Worm (Caenorhabditis elegans) whole organism, L3 larva: Measurements from ENCODE around the gene K05F1.14.
A peak's percentile ranks its signal among the peaks of the same experiment; 100 is the strongest.

ENCODE experiments used
- aly-2 ChIP-seq: fragments of 150-350 bp; optimal IDR thresholded peaks from 2 replicates; lab custom pipeline; 2014; ENCODE audit warnings: missing biosample characterization, missing genetic modification characterization
- ceh-16 ChIP-seq: sonication (generic microtip); optimal IDR thresholded peaks from 2 replicates; lab custom pipeline; 2017; ENCODE audit warnings: missing biosample characterization, missing genetic modification characterization
- elt-2 ChIP-seq: sonication (generic microtip); optimal IDR thresholded peaks from 2 replicates; lab custom pipeline; 2016; ENCODE audit warnings: missing genetic modification reagents, mild to moderate bottlenecking, missing genetic modification characterization, missing compliant biosample characterization
- elt-3 ChIP-seq, 3 experiments: fragments of 150-350 bp in 1 of 3; sonication (generic microtip) in 2 of 3; optimal IDR thresholded peaks; 2 replicates in 2 of 3; 4 replicates in 1 of 3; lab custom pipeline; 2014 to 2017; ENCODE audit warnings: missing biosample characterization in 3 of 3, missing genetic modification characterization in 3 of 3
- nhr-28 ChIP-seq: fragments of 150-350 bp; optimal IDR thresholded peaks from 2 replicates; lab custom pipeline; 2014; ENCODE audit warnings: missing biosample characterization, missing genetic modification characterization
- pqm-1 ChIP-seq: fragments of 150-350 bp; optimal IDR thresholded peaks from 2 replicates; lab custom pipeline; 2017; ENCODE audit warnings: missing biosample characterization, missing genetic modification characterization, inconsistent platforms

The K05F1.14 gene

DNA sequence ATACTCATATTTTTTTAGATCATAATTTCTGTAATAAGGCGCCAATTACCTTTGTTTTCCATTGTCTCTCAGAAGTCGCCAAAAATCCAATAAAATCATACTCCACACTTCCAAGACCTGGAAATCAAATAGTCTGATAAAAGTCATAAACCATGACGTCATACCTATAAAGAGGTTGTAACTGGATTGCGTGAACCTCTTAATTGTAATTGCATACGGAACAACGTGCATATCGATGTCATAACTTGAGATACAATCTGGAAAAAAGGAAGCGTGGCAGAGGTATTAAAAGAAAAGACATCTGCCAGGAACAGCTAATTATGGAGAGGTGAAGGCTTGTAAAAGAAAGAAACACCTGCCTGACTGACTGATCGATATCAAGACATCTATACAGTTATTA is 47.3 kb downstream of the K05F1.14 start, which contains the start of gene F10C1.9:
Gene F10C1.9, minus strand, starts transcription at position 197 of the 400 bp plus-strand sequence.
- TF ChIP-seq aly-2 (tag; lab: Kevin White, UChicago) (no peak), elt-2 (tag; lab: Kevin White, UChicago) (peak; percentile 69)

ce11 chrII:5744342-5744741 is 48.0 kb downstream of the K05F1.14 start:
- TF ChIP-seq pqm-1 (tag; lab: Kevin White, UChicago) (peak; percentile 16), nhr-28 (tag; lab: Kevin White, UChicago) (no peak), elt-2 (tag; lab: Kevin White, UChicago) (peak; percentile 95), ceh-16 (tag; lab: Kevin White, UChicago) (no peak)
- TF ChIP-seq, all 47 proteins: peak for 2

- TF ChIP-seq elt-3 (tag; optimal IDR thresholded peaks at IDR 0.05; lab: Kevin White, UChicago) (no peak), elt-2 (tag; lab: Kevin White, UChicago) (peak; percentile 73)
These were observed 49.6 kb downstream of the K05F1.14 start for ce11 chrII:5742767-5743166.
